Fruit fly (Drosophila melanogaster) whole organism, prepupa: ENCODE data around the gene Tep4.

Source experiments
- CG11294 ChIP-seq: fragments of 200-800 bp; sonication (Bioruptor generic); IDR thresholded peaks from 2 replicates; pipeline ENCODE4 v1.3.6; 2022; ENCODE audit warnings: missing biosample characterization, missing genetic modification characterization
- CG11762 ChIP-seq: fragments of 200-800 bp; sonication (Bioruptor generic); optimal IDR thresholded peaks from 3 replicates; lab custom pipeline; 2016; ENCODE audit warnings: missing biosample characterization, missing genetic modification characterization; ENCODE audit not compliant: insufficient read depth
- CG8319 ChIP-seq: fragments of 200-800 bp; sonication (Bioruptor generic); optimal IDR thresholded peaks from 3 replicates; lab custom pipeline; 2016; ENCODE audit warnings: missing biosample characterization, missing genetic modification characterization
- Sox14 ChIP-seq: fragments of 200-800 bp; sonication (Bioruptor generic); optimal IDR thresholded peaks from 3 replicates; lab custom pipeline; 2016; ENCODE audit warnings: missing biosample characterization, missing genetic modification characterization
- dsx ChIP-seq: fragments of 200-800 bp; optimal IDR thresholded peaks from 3 replicates; lab custom pipeline; 2019; ENCODE audit warnings: missing biosample characterization, mild to moderate bottlenecking, missing genetic modification characterization, moderate library complexity; ENCODE audit not compliant: poor library complexity, severe bottlenecking
- pdm3 ChIP-seq: fragments of 200-800 bp; sonication (Bioruptor generic); optimal IDR thresholded peaks from 3 replicates; lab custom pipeline; 2016; ENCODE audit warnings: missing biosample characterization, missing genetic modification characterization

DNA sequence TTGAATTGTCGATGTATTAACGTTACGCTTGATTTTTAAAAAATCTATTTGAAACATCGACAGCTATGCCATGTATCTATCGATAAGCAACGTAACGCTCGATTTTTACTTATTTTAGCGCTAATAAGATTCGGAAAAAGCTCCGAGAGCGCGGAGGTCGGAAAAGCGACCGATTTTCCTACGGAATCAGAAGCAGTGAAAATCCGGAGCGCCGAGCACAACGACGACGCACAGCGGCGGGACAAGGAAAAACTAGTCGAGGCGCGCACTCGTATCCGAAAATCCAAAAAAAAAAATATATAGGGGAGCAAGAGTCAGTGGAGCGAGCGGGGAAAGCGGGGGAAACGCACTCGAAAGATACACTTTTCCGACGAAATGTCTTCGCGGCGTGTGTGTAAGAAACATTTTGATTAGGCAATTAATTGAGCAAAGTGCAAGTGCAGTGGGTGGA lies 29.6 kb upstream of the Tep4 start, which contains the start of gene CG10132:
- TF ChIP-seq CG11762 (no peak), CG8319 (GFP tag; lab: Kevin White, UChicago) (no peak), dsx (GFP tag; lab: Kevin White, UChicago) (no peak), Sox14 (no peak), CG11294 (no peak), pdm3 (no peak)
